Fruit fly (Drosophila melanogaster): ENCODE measurements around the gene Or83c.

Or83c gene

DNA sequence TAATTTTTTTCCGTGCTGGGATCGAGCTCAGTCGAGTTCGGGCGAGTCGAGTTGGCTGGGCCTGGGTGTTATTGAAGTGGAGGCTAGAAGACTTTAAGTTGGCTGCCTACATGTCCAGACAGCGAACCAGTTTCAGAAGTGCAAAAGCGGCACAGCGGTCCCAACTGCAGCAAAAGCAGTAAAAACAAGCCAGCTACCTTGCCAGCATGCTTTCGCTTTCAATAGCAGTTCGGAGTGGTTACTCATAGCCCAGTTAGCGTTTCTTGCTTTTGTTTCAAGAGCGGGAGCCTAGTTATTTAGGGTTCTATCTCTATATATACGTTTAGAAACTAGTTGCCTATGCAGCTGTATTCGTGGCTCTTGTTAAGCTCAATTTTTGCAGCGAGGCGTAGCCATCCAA, 24.6 kb upstream of the Or83c start:
- TF ChIP-seq CG7745 (tag; optimal IDR thresholded peaks at IDR 0.05) (no peak), CG4404 (GFP tag; IDR thresholded peaks at IDR 0.05) (0 out of 2 replicates have a peak, but pooled peaks have one; percentile 5), kni (GFP tag; optimal IDR thresholded peaks at IDR 0.05) (no peak), Ets65A (GFP tag) (peak; percentile 46), CG1647 (GFP tag; optimal IDR thresholded peaks at IDR 0.05) (no peak), her (GFP tag; optimal IDR thresholded peaks at IDR 0.05) (no peak), CG11093 (GFP tag; IDR thresholded peaks at IDR 0.05) (no peak), Blimp-1 (GFP tag; optimal IDR thresholded peaks at IDR 0.05) (peak; percentile 93), CG2202 (tag; optimal IDR thresholded peaks at IDR 0.05) (no peak), tll (GFP tag; optimal IDR thresholded peaks at IDR 0.05) (no peak), Camta (GFP tag; optimal IDR thresholded peaks at IDR 0.05) (no peak), cwo (GFP tag; optimal IDR thresholded peaks at IDR 0.05) (no peak), vnd (GFP tag; IDR thresholded peaks at IDR 0.05; ENCODE audit: partially characterized antibody) (no peak), Doc2 (GFP tag; IDR thresholded peaks at IDR 0.05) (no peak), CG34422 (GFP tag; IDR thresholded peaks at IDR 0.05) (0 out of 3 replicates have a peak, but pooled peaks have one; percentile 27), CG5180 (GFP tag; optimal IDR thresholded peaks at IDR 0.05) (peak; percentile 80)

dm6 chr3R:6102318-6102717, 24.2 kb upstream of the Or83c start:
- TF ChIP-seq org-1 (GFP tag; optimal IDR thresholded peaks at IDR 0.05) (no peak), vnd (GFP tag; IDR thresholded peaks at IDR 0.05; ENCODE audit: partially characterized antibody) (no peak), CG11504 (tag; optimal IDR thresholded peaks at IDR 0.05) (peak; percentile 22), sens (GFP tag) (peak; percentile 69)

DNA sequence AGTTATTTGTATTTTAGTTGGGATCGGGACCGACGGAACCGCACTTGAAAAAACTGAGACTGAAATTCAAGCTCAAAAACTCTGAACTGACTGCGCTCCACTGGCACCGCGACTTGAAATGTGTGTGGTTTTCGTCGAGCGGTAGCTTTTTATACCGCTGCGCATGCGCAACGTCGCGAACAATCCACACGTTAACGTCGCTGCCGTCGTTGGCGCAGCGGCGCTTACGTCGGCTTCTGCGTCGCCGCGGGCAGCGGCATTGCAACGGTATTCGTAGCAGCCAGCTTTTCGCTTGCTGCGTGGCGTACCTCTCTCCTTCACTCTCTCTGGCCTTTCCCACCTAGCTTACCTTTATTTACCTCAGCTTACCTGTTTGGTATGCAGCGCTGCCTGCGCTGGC, 22.7 kb upstream of the Or83c start, which contains the start of gene Gasp:
Gene Gasp, minus strand, starts transcription at position 124 of the 400 bp plus-strand sequence.
- no peak for TF ChIP-seq Hmx (GFP tag; optimal IDR thresholded peaks at IDR 0.05)
- no peak for TF ChIP-seq Bdp1 (GFP tag; optimal IDR thresholded peaks at IDR 0.05)
- TF ChIP-seq CG12659 (GFP tag; optimal IDR thresholded peaks at IDR 0.05): no peak
- TF ChIP-seq crc (GFP tag; optimal IDR thresholded peaks at IDR 0.05): no peak
- no peak for TF ChIP-seq lbe (GFP tag; optimal IDR thresholded peaks at IDR 0.05)
- TF ChIP-seq cwo (GFP tag; optimal IDR thresholded peaks at IDR 0.05): no peak
- TF ChIP-seq CrebB (tag; optimal IDR thresholded peaks at IDR 0.05): no peak
- no peak for TF ChIP-seq psq (GFP tag; optimal IDR thresholded peaks at IDR 0.05)
- TF ChIP-seq CG6175 (GFP tag; IDR thresholded peaks at IDR 0.05): 0 out of 3 replicates have a peak, but pooled peaks have one; percentile 52
- peak; percentile 18 for TF ChIP-seq Blimp-1 (GFP tag; optimal IDR thresholded peaks at IDR 0.05)
- TF ChIP-seq CG13296 (GFP tag; optimal IDR thresholded peaks at IDR 0.05): no peak
- peak; percentile 4 for TF ChIP-seq CG4282 (GFP tag; optimal IDR thresholded peaks at IDR 0.05)
- peak; percentile 11 for TF ChIP-seq ewg (GFP tag; optimal IDR thresholded peaks at IDR 0.05)
- no peak for TF ChIP-seq Atf6 (GFP tag; IDR thresholded peaks at IDR 0.05)
- TF ChIP-seq CG31388 (GFP tag; optimal IDR thresholded peaks at IDR 0.05): no peak
- TF ChIP-seq otp (GFP tag; IDR thresholded peaks at IDR 0.05): 0 out of 3 replicates have a peak, but pooled peaks have one; percentile 39
- no peak for TF ChIP-seq ftz-f1 (GFP tag; optimal IDR thresholded peaks at IDR 0.05)
- peak; percentile 38 for TF ChIP-seq nom (GFP tag; optimal IDR thresholded peaks at IDR 0.05)
- peak; percentile 8 for TF ChIP-seq cg (GFP tag; optimal IDR thresholded peaks at IDR 0.05)
- no peak for TF ChIP-seq CG14965 (GFP tag; optimal IDR thresholded peaks at IDR 0.05; ENCODE audit: borderline replicate concordance)
- peak; percentile 12 for TF ChIP-seq CG2712 (tag; optimal IDR thresholded peaks at IDR 0.05)
- TF ChIP-seq CG4328 (GFP tag; optimal IDR thresholded peaks at IDR 0.05): no peak
- no peak for TF ChIP-seq zen2 (GFP tag; IDR thresholded peaks at IDR 0.05; ENCODE audit: partially characterized antibody)
- no peak for TF ChIP-seq ab (GFP tag; optimal IDR thresholded peaks at IDR 0.05)
- TF ChIP-seq CG11696 (GFP tag; IDR thresholded peaks at IDR 0.05): no peak
- no peak for TF ChIP-seq onecut (GFP tag; IDR thresholded peaks at IDR 0.05)
- no peak for TF ChIP-seq ci (GFP tag; IDR thresholded peaks at IDR 0.05)
- TF ChIP-seq Ada2b (GFP tag; IDR thresholded peaks at IDR 0.05): no peak
- TF ChIP-seq CG12744 (GFP tag; optimal IDR thresholded peaks at IDR 0.05): no peak
- TF ChIP-seq CG4854 (GFP tag; optimal IDR thresholded peaks at IDR 0.05): no peak
- peak; percentile 64 for TF ChIP-seq Med (GFP tag)
